Worm (Caenorhabditis elegans) whole organism, mixed stage, embryonic: Measurements from ENCODE around the gene ztf-8.

ENCODE experiments used
- M03D4.4 ChIP-seq: sonication (generic microtip); optimal IDR thresholded peaks from 2 replicates; lab custom pipeline; 2017; ENCODE audit warnings: mild to moderate bottlenecking, missing genetic modification characterization, missing compliant biosample characterization
- bed-3 ChIP-seq: fragments of 200-800 bp; sonication (Bioruptor generic); optimal IDR thresholded peaks from 3 replicates; lab custom pipeline; 2018; ENCODE audit warnings: mild to moderate bottlenecking, missing genetic modification characterization, moderate library complexity, missing compliant biosample characterization
- blmp-1 ChIP-seq: fragments of 150-350 bp; optimal IDR thresholded peaks from 2 replicates; lab custom pipeline; 2014; ENCODE audit warnings: missing biosample characterization, missing genetic modification characterization
- ceh-39 ChIP-seq: fragments of 150-350 bp; optimal IDR thresholded peaks from 2 replicates; lab custom pipeline; 2014; ENCODE audit warnings: missing biosample characterization, missing genetic modification characterization
- ceh-43 ChIP-seq: fragments of 200-800 bp; sonication (Bioruptor generic); optimal IDR thresholded peaks from 2 replicates; lab custom pipeline; 2018; ENCODE audit warnings: mild to moderate bottlenecking, missing genetic modification characterization, moderate library complexity, missing compliant biosample characterization
- ceh-83 ChIP-seq: fragments of 200-800 bp; sonication (Bioruptor generic); optimal IDR thresholded peaks from 2 replicates; lab custom pipeline; 2018; ENCODE audit warnings: mild to moderate bottlenecking, missing genetic modification characterization, missing compliant biosample characterization
- ces-1 ChIP-seq: fragments of 150-350 bp; optimal IDR thresholded peaks from 2 replicates; lab custom pipeline; 2014; ENCODE audit warnings: missing biosample characterization, missing genetic modification reagents, missing genetic modification characterization
- cnd-1 ChIP-seq: fragments of 200-800 bp; sonication (Bioruptor generic); optimal IDR thresholded peaks from 2 replicates; lab custom pipeline; 2018; ENCODE audit warnings: mild to moderate bottlenecking, missing genetic modification characterization, missing compliant biosample characterization
- drap-1 ChIP-seq: fragments of 200-800 bp; sonication (Bioruptor generic); optimal IDR thresholded peaks from 3 replicates; lab custom pipeline; 2018; ENCODE audit warnings: mild to moderate bottlenecking, missing genetic modification characterization, missing compliant biosample characterization
- elt-1 ChIP-seq: sonication (generic microtip); optimal IDR thresholded peaks from 2 replicates; lab custom pipeline; 2017; ENCODE audit warnings: missing genetic modification characterization, mild to moderate bottlenecking, missing compliant biosample characterization, antibody characterized with exemption, moderate library complexity, borderline replicate concordance; ENCODE audit not compliant: insufficient read depth
- elt-3 ChIP-seq: fragments of 150-350 bp; optimal IDR thresholded peaks from 2 replicates; lab custom pipeline; 2014; ENCODE audit warnings: missing biosample characterization, missing genetic modification characterization
- flh-1 ChIP-seq: fragments of 200-800 bp; sonication (Bioruptor generic); optimal IDR thresholded peaks from 2 replicates; lab custom pipeline; 2018; ENCODE audit warnings: mild to moderate bottlenecking, missing genetic modification characterization, moderate library complexity, missing compliant biosample characterization
- ham-2 ChIP-seq: fragments of 200-800 bp; sonication (Bioruptor generic); optimal IDR thresholded peaks from 2 replicates; lab custom pipeline; 2018; ENCODE audit warnings: mild to moderate bottlenecking, missing genetic modification characterization, missing compliant biosample characterization
- hlh-1 ChIP-seq: fragments of 150-350 bp; optimal IDR thresholded peaks from 2 replicates; lab custom pipeline; 2014; ENCODE audit warnings: missing biosample characterization, missing genetic modification reagents, missing genetic modification characterization
- lin-13 ChIP-seq: fragments of 150-350 bp; optimal IDR thresholded peaks from 2 replicates; lab custom pipeline; 2014; ENCODE audit warnings: missing biosample characterization, missing genetic modification characterization
- lin-32 ChIP-seq: fragments of 200-800 bp; sonication (Bioruptor generic); optimal IDR thresholded peaks from 2 replicates; lab custom pipeline; 2018; ENCODE audit warnings: mild to moderate bottlenecking, missing genetic modification characterization, missing compliant biosample characterization
- lsy-2 ChIP-seq: fragments of 150-350 bp; optimal IDR thresholded peaks from 2 replicates; lab custom pipeline; 2014; ENCODE audit warnings: missing biosample characterization, missing genetic modification characterization
- mab-5 ChIP-seq: fragments of 150-350 bp; optimal IDR thresholded peaks from 2 replicates; lab custom pipeline; 2014; ENCODE audit warnings: missing biosample characterization, missing genetic modification characterization
- mep-1 ChIP-seq: fragments of 150-350 bp; optimal IDR thresholded peaks from 2 replicates; lab custom pipeline; 2017; ENCODE audit warnings: missing biosample characterization, missing genetic modification reagents, missing genetic modification characterization, inconsistent platforms
- nhr-12 ChIP-seq: fragments of 150-350 bp; optimal IDR thresholded peaks from 2 replicates; lab custom pipeline; 2014; ENCODE audit warnings: missing biosample characterization, missing genetic modification characterization
- nhr-2 ChIP-seq: fragments of 150-350 bp; optimal IDR thresholded peaks from 2 replicates; lab custom pipeline; 2014; ENCODE audit warnings: missing biosample characterization, missing genetic modification characterization
- nhr-237 ChIP-seq: fragments of 150-350 bp; optimal IDR thresholded peaks from 2 replicates; lab custom pipeline; 2014; ENCODE audit warnings: missing biosample characterization, missing genetic modification characterization
- nhr-28 ChIP-seq: fragments of 150-350 bp; optimal IDR thresholded peaks from 2 replicates; lab custom pipeline; 2014; ENCODE audit warnings: missing biosample characterization, missing genetic modification characterization
- nhr-76 ChIP-seq: sonication (generic microtip); optimal IDR thresholded peaks from 2 replicates; lab custom pipeline; 2017; ENCODE audit warnings: missing biosample characterization, missing genetic modification characterization
- pha-4 ChIP-seq: fragments of 150-350 bp; optimal IDR thresholded peaks from 2 replicates; lab custom pipeline; 2018; ENCODE audit warnings: missing biosample characterization, missing genetic modification reagents, missing genetic modification characterization
- sem-2 ChIP-seq: fragments of 200-800 bp; sonication (Bioruptor generic); optimal IDR thresholded peaks from 2 replicates; lab custom pipeline; 2018; ENCODE audit warnings: mild to moderate bottlenecking, missing genetic modification characterization, missing compliant biosample characterization
- snpc-4 ChIP-seq: fragments of 150-350 bp; optimal IDR thresholded peaks from 2 replicates; lab custom pipeline; 2014; ENCODE audit warnings: missing biosample characterization, missing genetic modification characterization
- sptf-1 ChIP-seq: sonication (generic microtip); optimal IDR thresholded peaks from 2 replicates; lab custom pipeline; 2017; ENCODE audit warnings: mild to moderate bottlenecking, missing genetic modification characterization, moderate library complexity, missing compliant biosample characterization
- tbx-8 ChIP-seq: fragments of 200-800 bp; sonication (Bioruptor generic); optimal IDR thresholded peaks from 2 replicates; lab custom pipeline; 2018; ENCODE audit warnings: mild to moderate bottlenecking, missing genetic modification characterization, moderate library complexity, missing compliant biosample characterization
- unc-120 ChIP-seq: sonication (generic microtip); optimal IDR thresholded peaks from 2 replicates; lab custom pipeline; 2017; ENCODE audit warnings: missing genetic modification characterization, missing compliant biosample characterization; ENCODE audit not compliant: poor library complexity, severe bottlenecking
- unc-39 ChIP-seq: fragments of 150-350 bp; optimal IDR thresholded peaks from 2 replicates; lab custom pipeline; 2014; ENCODE audit warnings: missing biosample characterization, missing genetic modification characterization
- unc-62 ChIP-seq: fragments of 150-350 bp; optimal IDR thresholded peaks from 2 replicates; lab custom pipeline; 2014; ENCODE audit warnings: missing biosample characterization, missing genetic modification reagents, missing genetic modification characterization
- zip-8 ChIP-seq: fragments of 150-350 bp; optimal IDR thresholded peaks from 2 replicates; lab custom pipeline; 2014; ENCODE audit warnings: missing biosample characterization, missing genetic modification characterization
- ztf-11 ChIP-seq: fragments of 150-350 bp; optimal IDR thresholded peaks from 2 replicates; lab custom pipeline; 2014; ENCODE audit warnings: missing biosample characterization, missing genetic modification characterization

Gene ztf-8

ce11 chrIII:5294281-5294680 lies 21.0 kb upstream of the ztf-8 start:
- no peak for TF ChIP-seq nhr-237 (tag; lab: Kevin White, UChicago)
- TF ChIP-seq cnd-1: no peak
- TF ChIP-seq ceh-43 (GFP tag; lab: Kevin White, UChicago): no peak
- TF ChIP-seq blmp-1 (tag; lab: Kevin White, UChicago): no peak
- TF ChIP-seq nhr-12 (tag; lab: Kevin White, UChicago): no peak
- TF ChIP-seq ceh-83 (GFP tag; lab: Kevin White, UChicago): no peak
- TF ChIP-seq zip-8: no peak
- no peak for TF ChIP-seq unc-120 (tag; lab: Kevin White, UChicago)
- TF ChIP-seq bed-3: no peak
- no peak for TF ChIP-seq nhr-76 (tag; lab: Kevin White, UChicago)
- no peak for TF ChIP-seq lin-32 (GFP tag; lab: Kevin White, UChicago)
- no peak for TF ChIP-seq elt-3 (tag; lab: Kevin White, UChicago)
- TF ChIP-seq snpc-4 (tag; lab: Kevin White, UChicago): no peak
- no peak for TF ChIP-seq M03D4.4
- TF ChIP-seq ces-1 (GFP tag; lab: Kevin White, UChicago): no peak
- TF ChIP-seq sptf-1 (tag; lab: Kevin White, UChicago): no peak
- TF ChIP-seq mab-5 (tag; lab: Kevin White, UChicago): no peak

- TF ChIP-seq nhr-12 (tag; lab: Kevin White, UChicago) (no peak), flh-1 (GFP tag; lab: Kevin White, UChicago) (no peak), drap-1 (no peak), mab-5 (tag; lab: Kevin White, UChicago) (no peak), snpc-4 (tag; lab: Kevin White, UChicago) (no peak), ceh-43 (GFP tag; lab: Kevin White, UChicago) (no peak), ces-1 (GFP tag; lab: Kevin White, UChicago) (no peak), sem-2 (no peak), ceh-39 (no peak), ceh-83 (GFP tag; lab: Kevin White, UChicago) (no peak), blmp-1 (tag; lab: Kevin White, UChicago) (no peak), ztf-11 (no peak), pha-4 (tag; lab: Kevin White, UChicago) (no peak), unc-62 (GFP tag; lab: Kevin White, UChicago) (no peak), nhr-2 (no peak), elt-3 (tag; lab: Kevin White, UChicago) (no peak)
Observed at ce11 chrIII:5291281-5291680, 18.0 kb upstream of the ztf-8 start.

- TF ChIP-seq pha-4 (tag; lab: Kevin White, UChicago) (no peak), sem-2 (no peak), lin-13 (tag; lab: Kevin White, UChicago) (no peak), bed-3 (no peak), cnd-1 (no peak), elt-3 (tag; lab: Kevin White, UChicago) (no peak), tbx-8 (GFP tag; lab: Kevin White, UChicago) (no peak), nhr-2 (no peak), nhr-28 (tag; lab: Kevin White, UChicago) (no peak), nhr-237 (tag; lab: Kevin White, UChicago) (no peak), ceh-39 (no peak), hlh-1 (tag; lab: Kevin White, UChicago) (no peak), mep-1 (tag; lab: Kevin White, UChicago) (no peak), flh-1 (GFP tag; lab: Kevin White, UChicago) (no peak), elt-1 (no peak), lsy-2 (tag; lab: Kevin White, UChicago) (no peak), unc-62 (GFP tag; lab: Kevin White, UChicago) (no peak), ham-2 (GFP tag; lab: Kevin White, UChicago) (no peak), sptf-1 (tag; lab: Kevin White, UChicago) (no peak)
Observed at ce11 chrIII:5290230-5290629, 17.0 kb upstream of the ztf-8 start.

- TF ChIP-seq cnd-1 (no peak), M03D4.4 (no peak), elt-3 (tag; lab: Kevin White, UChicago) (no peak), lin-32 (GFP tag; lab: Kevin White, UChicago) (no peak), tbx-8 (GFP tag; lab: Kevin White, UChicago) (no peak), unc-39 (tag; lab: Kevin White, UChicago) (no peak), nhr-12 (tag; lab: Kevin White, UChicago) (no peak), nhr-2 (no peak), lin-13 (tag; lab: Kevin White, UChicago) (no peak), bed-3 (no peak), drap-1 (no peak), ceh-83 (GFP tag; lab: Kevin White, UChicago) (no peak), mab-5 (tag; lab: Kevin White, UChicago) (no peak), mep-1 (tag; lab: Kevin White, UChicago) (no peak), blmp-1 (tag; lab: Kevin White, UChicago) (no peak)
Observed at ce11 chrIII:5287877-5288276, 14.6 kb upstream of the ztf-8 start, which contains the start of gene T15B12.1. Gene T15B12.1 (plus strand): TSS chrIII:5288177.
